Worm (Caenorhabditis elegans): ENCODE data around the gene hmg-12.

The hmg-12 gene

ce11 chrII:11905023-11905422 lies 11.3 kb upstream of the hmg-12 start:
- TF ChIP-seq unc-62 (GFP tag; optimal IDR thresholded peaks at IDR 0.05), result no peak

- TF ChIP-seq unc-62 (GFP tag; optimal IDR thresholded peaks at IDR 0.05), result no peak
Observed at ce11 chrII:11906217-11906616, 10.1 kb upstream of the hmg-12 start, which contains the start of gene ZK930.4. ZK930.4 (plus strand) TSS chrII:11906517.

DNA sequence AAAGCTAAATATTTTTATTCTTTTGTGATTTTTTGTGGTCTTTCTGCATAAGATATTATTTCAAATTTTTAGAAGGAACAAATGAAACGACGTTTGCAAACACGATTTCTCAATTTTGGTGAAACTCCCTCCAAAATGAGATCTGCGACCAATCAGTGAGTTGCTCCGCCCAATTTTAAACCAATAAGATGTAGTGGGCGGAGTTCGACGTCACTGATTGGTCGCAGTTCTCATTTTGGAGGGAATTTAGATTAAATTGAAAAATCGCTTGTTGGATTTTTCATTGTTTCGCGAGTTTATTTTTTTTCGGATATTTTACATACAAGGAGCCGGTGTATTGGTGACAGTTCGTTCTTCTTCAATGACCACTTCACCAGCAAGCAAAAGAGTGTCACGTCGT lies 5.7 kb upstream of the hmg-12 start:
- TF ChIP-seq unc-62 (GFP tag; optimal IDR thresholded peaks at IDR 0.05), result no peak

DNA sequence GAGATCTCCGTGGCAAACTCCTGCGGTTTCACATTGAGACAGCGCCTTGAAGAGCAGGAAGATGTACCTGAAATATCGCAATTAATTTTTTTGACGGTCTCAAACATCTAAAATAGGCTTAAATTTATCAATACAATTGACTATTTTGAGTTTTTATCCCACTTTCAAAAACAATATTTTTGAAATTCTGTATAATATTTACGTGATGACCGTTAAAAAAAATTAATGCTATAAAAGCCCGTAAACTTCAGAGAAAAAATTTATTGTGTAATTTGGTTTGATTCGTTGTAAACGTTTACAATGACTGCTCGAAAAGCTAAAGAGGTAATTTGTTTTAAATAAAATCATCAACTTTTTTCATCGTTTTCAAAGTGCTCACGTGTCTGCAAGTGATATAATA lies 2.0 kb upstream of the hmg-12 start, which contains the start of gene ZK930.7:
TSS of gene ZK930.7 (plus strand) at position 301 of the 400 bp plus-strand sequence.
- no peak for TF ChIP-seq unc-62 (GFP tag; optimal IDR thresholded peaks at IDR 0.05)

DNA sequence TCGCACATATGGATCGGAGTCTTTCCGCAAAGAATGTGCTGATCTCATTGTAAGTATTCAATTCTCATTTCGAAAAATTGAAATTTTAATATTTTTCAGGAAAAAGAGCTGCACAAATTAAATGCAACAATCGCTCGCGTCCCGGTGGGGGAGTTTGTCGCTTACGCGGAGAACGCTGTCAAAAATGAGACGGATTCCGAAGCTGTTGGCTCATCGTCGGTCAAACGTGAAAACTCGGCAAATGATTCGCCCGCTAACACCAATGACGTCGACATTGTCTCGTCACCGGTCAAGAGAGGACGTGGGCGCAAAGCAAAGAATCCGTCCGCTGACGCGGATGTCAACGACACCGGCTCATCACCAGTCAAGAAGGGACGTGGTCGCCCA lies 235 bp downstream of the hmg-12 start:
- no peak for TF ChIP-seq unc-62 (GFP tag; optimal IDR thresholded peaks at IDR 0.05)

DNA sequence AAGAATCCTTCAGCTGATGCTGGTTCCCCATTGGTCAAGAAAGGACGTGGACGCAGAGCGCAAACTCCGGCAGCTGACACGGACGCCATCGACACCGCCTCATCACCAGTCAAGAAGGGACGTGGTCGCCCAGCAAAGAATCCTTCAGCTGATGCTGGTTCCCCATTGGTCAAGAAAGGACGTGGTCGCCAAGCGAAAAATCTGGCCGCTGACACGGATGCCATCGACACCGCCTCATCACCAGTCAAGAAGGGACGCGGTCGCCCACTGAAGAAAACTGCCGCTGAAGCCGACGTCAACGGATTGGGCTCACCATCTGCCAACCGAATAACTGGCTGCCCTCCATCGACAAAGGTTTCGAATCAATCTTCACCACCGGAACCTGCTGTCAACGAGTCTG lies 632 bp downstream of the hmg-12 start:
- no peak for TF ChIP-seq unc-62 (GFP tag; optimal IDR thresholded peaks at IDR 0.05)

ce11 chrII:11917530-11917952 lies 1.2 kb downstream of the hmg-12 start:
- TF ChIP-seq unc-62 (GFP tag; optimal IDR thresholded peaks at IDR 0.05), result no peak

ce11 chrII:11922757-11923538 lies 6.6 kb downstream of the hmg-12 start:
- no peak for TF ChIP-seq unc-62 (GFP tag; optimal IDR thresholded peaks at IDR 0.05)

- no peak for TF ChIP-seq unc-62 (GFP tag; optimal IDR thresholded peaks at IDR 0.05)
Observed at ce11 chrII:11923620-11924298, 7.4 kb downstream of the hmg-12 start.

DNA sequence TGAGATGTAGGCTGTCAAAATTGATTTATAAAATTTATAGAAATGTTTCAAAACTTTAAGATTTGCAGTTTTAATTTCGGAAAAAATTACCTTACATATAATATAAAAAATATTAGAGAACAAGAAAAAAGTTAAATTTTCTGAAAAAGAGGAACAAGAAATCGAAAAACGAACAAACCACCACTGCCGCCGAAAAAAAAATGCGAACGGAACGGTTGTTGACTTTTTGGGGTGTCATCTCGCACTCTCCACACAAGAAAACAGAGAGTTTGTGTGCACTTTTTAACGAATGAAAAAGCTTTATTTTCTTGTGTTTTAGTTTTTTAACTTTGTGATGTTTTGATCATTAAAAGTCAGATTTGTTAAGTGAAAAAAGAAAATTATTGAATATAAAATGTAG lies 8.9 kb downstream of the hmg-12 start:
- no peak for TF ChIP-seq unc-62 (GFP tag; optimal IDR thresholded peaks at IDR 0.05)

- TF ChIP-seq unc-62 (GFP tag; optimal IDR thresholded peaks at IDR 0.05), result no peak
Observed at ce11 chrII:11926501-11926900, 10.2 kb downstream of the hmg-12 start.

- TF ChIP-seq unc-62 (GFP tag; optimal IDR thresholded peaks at IDR 0.05), result no peak
Observed at ce11 chrII:11928752-11929151, 12.4 kb downstream of the hmg-12 start.

- TF ChIP-seq unc-62 (GFP tag; optimal IDR thresholded peaks at IDR 0.05), result no peak
Observed at ce11 chrII:11930132-11930531, 13.8 kb downstream of the hmg-12 start.

DNA sequence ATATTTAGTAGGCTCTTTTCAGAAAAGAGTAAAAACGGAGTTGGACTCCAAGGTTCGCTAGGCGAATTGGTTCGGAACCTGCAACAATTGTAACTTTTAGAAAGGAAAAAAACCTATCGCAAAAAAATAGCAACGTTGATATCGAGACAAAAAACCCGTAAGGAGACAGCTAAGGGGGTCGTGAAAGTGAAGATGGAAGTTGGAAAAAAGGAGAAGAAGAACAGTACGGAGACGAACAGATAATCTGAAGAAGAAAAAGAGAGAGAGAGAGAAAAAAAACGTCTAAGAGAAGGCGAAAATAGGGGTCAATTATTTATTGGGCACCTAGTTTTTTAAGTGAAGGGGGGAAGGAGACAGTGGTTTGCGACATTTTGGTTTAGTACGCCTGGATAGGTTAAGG lies 19.0 kb downstream of the hmg-12 start, which contains the start of gene lin-29:
TSS of gene lin-29 (minus strand) at position 78 of the 400 bp plus-strand sequence.
- TF ChIP-seq unc-62 (GFP tag; optimal IDR thresholded peaks at IDR 0.05), result no peak

DNA sequence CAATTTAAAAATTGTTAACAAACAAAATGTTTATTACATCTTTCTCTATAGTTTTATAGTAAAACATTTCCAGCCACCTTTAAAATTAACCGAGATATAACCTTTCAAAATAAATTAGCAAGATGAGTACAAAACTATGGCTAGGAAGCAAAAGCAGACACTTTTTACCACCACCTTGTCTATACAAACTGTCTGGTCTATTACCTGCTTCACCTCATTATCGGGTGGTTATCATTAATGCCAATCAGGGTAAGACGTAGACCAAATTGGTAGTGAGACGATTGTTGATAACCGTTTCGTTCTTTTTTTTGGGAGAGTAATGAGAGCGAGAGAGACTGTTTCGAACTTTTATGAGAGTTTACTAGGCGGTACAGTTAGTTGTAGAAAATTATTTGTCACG lies 20.1 kb downstream of the hmg-12 start:
- TF ChIP-seq unc-62 (GFP tag; optimal IDR thresholded peaks at IDR 0.05), result no peak

ce11 chrII:11948459-11948858 lies 32.1 kb downstream of the hmg-12 start, which contains the start of gene W03C9.8:
W03C9.8 (plus strand) TSS chrII:11948759.
- no peak for TF ChIP-seq unc-62 (GFP tag; optimal IDR thresholded peaks at IDR 0.05)

ce11 chrII:11952963-11953362 lies 36.6 kb downstream of the hmg-12 start:
- no peak for TF ChIP-seq unc-62 (GFP tag; optimal IDR thresholded peaks at IDR 0.05)

All from whole organism, dauer.